Worm (Caenorhabditis elegans): ENCODE results near the gene Y54G2A.18.

ce11 chrIV:2925591-2925990 is 33.3 kb upstream of the Y54G2A.18 start, which contains the start of gene ubc-13:
- no peak for TF ChIP-seq unc-39 (tag; optimal IDR thresholded peaks at IDR 0.05)
- no peak for TF ChIP-seq sma-3 (GFP tag; optimal IDR thresholded peaks at IDR 0.05)
- TF ChIP-seq peb-1 (tag; optimal IDR thresholded peaks at IDR 0.05), result no peak

Data from whole organism, L2 larva.